Worm (Caenorhabditis elegans): ENCODE results near the gene mex-5.

mex-5 gene

DNA sequence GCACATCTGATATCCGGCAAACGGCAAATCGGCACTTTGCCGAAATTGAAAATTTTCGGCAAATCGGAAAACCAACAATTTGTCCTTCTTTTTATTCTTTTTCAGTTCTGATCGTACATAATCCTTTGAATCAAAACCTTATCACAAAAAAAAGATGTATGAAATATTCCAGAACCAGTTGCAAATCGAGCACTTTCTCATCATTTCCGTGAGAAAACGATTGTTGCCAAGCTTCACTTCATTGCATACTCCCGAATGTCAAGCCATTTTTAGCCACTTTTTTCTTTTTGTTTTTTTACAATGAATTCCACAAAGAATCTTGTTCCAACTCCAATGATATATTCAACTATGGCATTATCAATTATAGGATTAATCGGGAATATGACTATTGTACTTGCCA, 11.3 kb downstream of the mex-5 start, which contains the start of gene srsx-25:
Gene srsx-25, plus strand, starts transcription at position 301 of the 400 bp plus-strand sequence.
- TF ChIP-seq bed-1 (GFP tag; IDR thresholded peaks at IDR 0.05) (no peak), ceh-40 (GFP tag; IDR thresholded peaks at IDR 0.05) (no peak), nhr-27 (tag; optimal IDR thresholded peaks at IDR 0.05) (no peak), ztf-18 (tag; optimal IDR thresholded peaks at IDR 0.05) (no peak), attf-6 (GFP tag; IDR thresholded peaks at IDR 0.05) (no peak), die-1 (tag; optimal IDR thresholded peaks at IDR 0.05) (no peak), nhr-90 (tag; optimal IDR thresholded peaks at IDR 0.05) (no peak), sdz-38 (tag; optimal IDR thresholded peaks at IDR 0.05) (no peak)

- peak; percentile 29 for TF ChIP-seq tbp1 (GFP tag; optimal IDR thresholded peaks at IDR 0.05)
- peak; percentile 42 for TF ChIP-seq ceh-79 (tag; optimal IDR thresholded peaks at IDR 0.05)
- 0 out of 2 replicates have a peak, but pooled peaks have one; percentile 17 for TF ChIP-seq egl-44 (GFP tag; IDR thresholded peaks at IDR 0.05)
- no peak for TF ChIP-seq ZK185.1 (tag; optimal IDR thresholded peaks at IDR 0.05; ENCODE audit: poor library complexity, severe bottlenecking)
- no peak for TF ChIP-seq cebp-1 (GFP tag; IDR thresholded peaks at IDR 0.05)
- peak; percentile 5 for TF ChIP-seq cebp-1 (tag; optimal IDR thresholded peaks at IDR 0.05)
- no peak for TF ChIP-seq snpc-4 (GFP tag; optimal IDR thresholded peaks at IDR 0.05)
- peak in 2 of 4 experiments; percentile 40 to 71 for TF ChIP-seq snpc-4 (tag; optimal IDR thresholded peaks at IDR 0.05)
- peak; percentile 89 for TF ChIP-seq cebp-2 (GFP tag; IDR thresholded peaks at IDR 0.05)
- TF ChIP-seq unc-62 (GFP tag; optimal IDR thresholded peaks at IDR 0.05) = no peak
- TF ChIP-seq tbx-9 (tag; optimal IDR thresholded peaks at IDR 0.05; ENCODE audit: borderline replicate concordance) = no peak
- no peak for TF ChIP-seq unc-130 (GFP tag; optimal IDR thresholded peaks at IDR 0.05)
- peak; percentile 74 for TF ChIP-seq madf-6 (GFP tag; IDR thresholded peaks at IDR 0.05)
- peak; percentile 53; the same call in 1 of the 2 replicates for TF ChIP-seq mcd-1 (GFP tag; IDR thresholded peaks at IDR 0.05)
- TF ChIP-seq F37B4.10 (GFP tag; IDR thresholded peaks at IDR 0.05) = no peak
- TF ChIP-seq hsf-1 (GFP tag; IDR thresholded peaks at IDR 0.05) = peak; percentile 56
- TF ChIP-seq let-526 (GFP tag; IDR thresholded peaks at IDR 0.05) = no peak
- TF ChIP-seq repo-1 (tag; optimal IDR thresholded peaks at IDR 0.05) = peak; percentile 43
- no peak for TF ChIP-seq efl-1 (GFP tag; optimal IDR thresholded peaks at IDR 0.05)
- TF ChIP-seq dpff-1 (tag; optimal IDR thresholded peaks at IDR 0.05) = no peak
- peak; percentile 31 for TF ChIP-seq xnd-1 (tag; optimal IDR thresholded peaks at IDR 0.05)
- peak; percentile 5 for TF ChIP-seq lsl-1 (GFP tag; optimal IDR thresholded peaks at IDR 0.05)
- no peak for TF ChIP-seq rpc-1 (optimal IDR thresholded peaks at IDR 0.05)
- TF ChIP-seq rpc-1 (tag; optimal IDR thresholded peaks at IDR 0.05) = no peak
- TF ChIP-seq rec-8 (tag; optimal IDR thresholded peaks at IDR 0.05) = no peak
- TF ChIP-seq B0336.3 (GFP tag; IDR thresholded peaks at IDR 0.05) = peak; percentile 68
- peak; percentile 87 for TF ChIP-seq ekl-4 (GFP tag; IDR thresholded peaks at IDR 0.05)
- no peak for TF ChIP-seq snpc-1.1 (tag; optimal IDR thresholded peaks at IDR 0.05; ENCODE audit: insufficient read depth)
- TF ChIP-seq ceh-58 (GFP tag; IDR thresholded peaks at IDR 0.05) = 0 out of 2 replicates have a peak, but pooled peaks have one; percentile 27
- TF ChIP-seq C06A6.2 (GFP tag; conservative IDR thresholded peaks at IDR 0.05) = no peak
- TF ChIP-seq chd-7 (tag; optimal IDR thresholded peaks at IDR 0.05) = peak; percentile 31
- TF ChIP-seq Y53G8AR.9 (GFP tag; conservative IDR thresholded peaks at IDR 0.05) = 0 out of 2 replicates have a peak, but pooled peaks have one; percentile 74
- TF ChIP-seq rcor-1 (GFP tag; IDR thresholded peaks at IDR 0.05) = peak; percentile 64
- peak; percentile 29 for TF ChIP-seq athp-1 (tag; optimal IDR thresholded peaks at IDR 0.05)
- TF ChIP-seq T26A5.8 (tag; optimal IDR thresholded peaks at IDR 0.05) = peak; percentile 41
- peak; percentile 84 for TF ChIP-seq zfh-2 (GFP tag; conservative IDR thresholded peaks at IDR 0.05)
- TF ChIP-seq gei-17 (GFP tag; optimal IDR thresholded peaks at IDR 0.05) = no peak
- 0 out of 2 replicates have a peak, but pooled peaks have one; percentile 34 for TF ChIP-seq Y95B8A.8 (GFP tag; IDR thresholded peaks at IDR 0.05)
- no peak for TF ChIP-seq ama-1 (optimal IDR thresholded peaks at IDR 0.05)
- TF ChIP-seq ama-1 (GFP tag; optimal IDR thresholded peaks at IDR 0.05) = peak in 1 of 2 experiments; percentile 60
These were observed 15.8 kb downstream of the mex-5 start, which contains the start of gene agt-1 for ce11 chrIV:13369120-13369842. Gene agt-1, minus strand, starts transcription at chrIV:13369412.
